Fruit fly (Drosophila melanogaster) whole organism, prepupa: ENCODE measurements around the gene Rpn12R.

Experiments used
- CG31627 ChIP-seq: fragments of 200-800 bp; sonication (Bioruptor generic); optimal IDR thresholded peaks from 3 replicates; lab custom pipeline; 2016; ENCODE audit warnings: missing biosample characterization, missing genetic modification characterization
- CG34406 ChIP-seq: fragments of 200-800 bp; sonication (Bioruptor generic); optimal IDR thresholded peaks from 3 replicates; lab custom pipeline; 2016; ENCODE audit warnings: missing biosample characterization, missing genetic modification characterization
- CG6854 ChIP-seq: fragments of 200-800 bp; sonication (Bioruptor generic); optimal IDR thresholded peaks from 2 replicates; lab custom pipeline; 2017; ENCODE audit warnings: missing biosample characterization, mild to moderate bottlenecking, missing genetic modification characterization
- CG8632 ChIP-seq: fragments of 200-800 bp; sonication (Bioruptor generic); optimal IDR thresholded peaks from 3 replicates; lab custom pipeline; 2016; ENCODE audit warnings: missing biosample characterization, missing genetic modification characterization
- Ets96B ChIP-seq: fragments of 200-800 bp; optimal IDR thresholded peaks from 2 replicates; lab custom pipeline; 2019; ENCODE audit warnings: missing biosample characterization, mild to moderate bottlenecking, missing genetic modification characterization, moderate library complexity
- Gug ChIP-seq: fragments of 200-800 bp; sonication (Bioruptor generic); IDR thresholded peaks from 2 replicates; pipeline ENCODE4 v1.3.6; 2022; ENCODE audit warnings: missing biosample characterization, missing genetic modification characterization
- pdm3 ChIP-seq: fragments of 200-800 bp; sonication (Bioruptor generic); optimal IDR thresholded peaks from 3 replicates; lab custom pipeline; 2016; ENCODE audit warnings: missing biosample characterization, missing genetic modification characterization
- vri ChIP-seq: fragments of 200-800 bp; sonication (Bioruptor generic); optimal IDR thresholded peaks from 3 replicates; lab custom pipeline; 2016; ENCODE audit warnings: missing biosample characterization, mild to moderate bottlenecking, missing genetic modification characterization

DNA sequence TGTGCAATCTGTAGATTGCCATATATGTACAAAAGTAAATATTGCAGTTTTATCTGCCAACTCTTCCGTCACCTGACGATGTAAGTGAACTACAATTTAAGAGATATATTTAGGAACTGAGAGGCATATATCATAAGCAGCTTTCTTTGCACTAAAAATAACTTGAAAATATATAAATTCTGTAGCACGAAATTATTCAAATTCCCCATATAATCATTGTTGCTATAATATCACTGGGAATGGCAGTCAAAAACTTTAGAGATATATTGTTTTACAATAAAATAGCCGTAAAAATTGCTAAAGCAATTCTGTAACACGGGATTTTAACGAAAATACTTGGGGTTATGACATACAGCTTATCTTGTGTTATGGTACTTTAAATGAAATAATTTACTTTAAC is 9.0 kb upstream of the Rpn12R start, which contains the start of gene CG43679:
- TF ChIP-seq CG31627 (GFP tag; lab: Kevin White, UChicago) (no peak), CG34406 (GFP tag; lab: Kevin White, UChicago) (no peak), CG8632 (GFP tag; lab: Kevin White, UChicago) (no peak), Gug (GFP tag; lab: Robert Waterston, UW) (no peak), vri (GFP tag; lab: Kevin White, UChicago) (no peak), CG6854 (GFP tag; lab: Kevin White, UChicago) (no peak), pdm3 (GFP tag; lab: Kevin White, UChicago) (no peak), Ets96B (tag; lab: Kevin White, UChicago) (no peak)
